Fruit fly (Drosophila melanogaster) whole organism: Measurements from ENCODE around the gene Sfp24C1.

ENCODE experiments used
- CG8478 ChIP-seq: fragments of >200 bp; optimal IDR thresholded peaks from 2 replicates; lab custom pipeline; 2018; ENCODE audit warnings: inconsistent platforms
- Dll ChIP-seq: fragments of >200 bp; optimal IDR thresholded peaks from 2 replicates; lab custom pipeline; 2017
- EcR ChIP-seq, 2 experiments: fragments of >200 bp; optimal IDR thresholded peaks; 2 replicates each; lab custom pipeline; 2017; ENCODE audit warnings: missing biosample characterization in 2 of 2, missing genetic modification characterization in 2 of 2, missing genetic modification reagents in 2 of 2
- pan ChIP-seq: fragments of >200 bp; optimal IDR thresholded peaks from 2 replicates; lab custom pipeline; 2017
- psq ChIP-seq: fragments of >200 bp; optimal IDR thresholded peaks from 2 replicates; lab custom pipeline; 2017
- usp ChIP-seq: fragments of >200 bp; optimal IDR thresholded peaks from 2 replicates; lab custom pipeline; 2017; ENCODE audit warnings: missing biosample characterization, missing genetic modification characterization, mixed read lengths

Gene Sfp24C1

dm6 chr2L:3681338-3681737 lies 19.1 kb upstream of the Sfp24C1 start:
- TF ChIP-seq Dll (lab: Kevin White, UChicago), result no peak
- TF ChIP-seq CG8478 (lab: Kevin White, UChicago), result no peak
- no peak for TF ChIP-seq psq (lab: Kevin White, UChicago)
- TF ChIP-seq EcR (GFP tag; optimal IDR thresholded peaks at IDR 0.05; lab: Kevin White, UChicago), result no peak
- TF ChIP-seq pan (lab: Kevin White, UChicago), result no peak
- no peak for TF ChIP-seq usp (GFP tag; lab: Kevin White, UChicago)

dm6 chr2L:3682489-3682888 lies 18.0 kb upstream of the Sfp24C1 start:
- TF ChIP-seq EcR (GFP tag; optimal IDR thresholded peaks at IDR 0.05; lab: Kevin White, UChicago) (no peak), psq (lab: Kevin White, UChicago) (no peak), pan (lab: Kevin White, UChicago) (no peak), Dll (lab: Kevin White, UChicago) (no peak), CG8478 (lab: Kevin White, UChicago) (no peak), usp (GFP tag; lab: Kevin White, UChicago) (no peak)

dm6 chr2L:3685139-3685851 lies 15.2 kb upstream of the Sfp24C1 start:
- TF ChIP-seq pan (lab: Kevin White, UChicago) (no peak), Dll (lab: Kevin White, UChicago) (no peak), usp (GFP tag; lab: Kevin White, UChicago) (no peak), CG8478 (lab: Kevin White, UChicago) (no peak), EcR (GFP tag; optimal IDR thresholded peaks at IDR 0.05; lab: Kevin White, UChicago) (no peak), psq (lab: Kevin White, UChicago) (no peak)

- TF ChIP-seq EcR (GFP tag; optimal IDR thresholded peaks at IDR 0.05; lab: Kevin White, UChicago), result no peak
- no peak for TF ChIP-seq CG8478 (lab: Kevin White, UChicago)
- TF ChIP-seq pan (lab: Kevin White, UChicago), result no peak
- TF ChIP-seq psq (lab: Kevin White, UChicago), result no peak
- TF ChIP-seq Dll (lab: Kevin White, UChicago), result no peak
- TF ChIP-seq usp (GFP tag; lab: Kevin White, UChicago), result no peak
Observed at dm6 chr2L:3692466-3692865, 8.0 kb upstream of the Sfp24C1 start, which contains the start of gene CG16704. CG16704 (minus strand) TSS chr2L:3692587.

- no peak for TF ChIP-seq usp (GFP tag; lab: Kevin White, UChicago)
- TF ChIP-seq psq (lab: Kevin White, UChicago), result no peak
- no peak for TF ChIP-seq CG8478 (lab: Kevin White, UChicago)
- TF ChIP-seq EcR (GFP tag; optimal IDR thresholded peaks at IDR 0.05; lab: Kevin White, UChicago), result no peak
- no peak for TF ChIP-seq pan (lab: Kevin White, UChicago)
- no peak for TF ChIP-seq Dll (lab: Kevin White, UChicago)
Observed at dm6 chr2L:3693082-3693481, 7.4 kb upstream of the Sfp24C1 start, which contains the start of gene CG3513. CG3513 (minus strand) TSS chr2L:3693182.

dm6 chr2L:3693805-3694204 lies 6.7 kb upstream of the Sfp24C1 start, which contains the start of gene Acp24A4:
Acp24A4 (minus strand) TSS chr2L:3693905.
- TF ChIP-seq usp (GFP tag; lab: Kevin White, UChicago) (no peak), EcR (GFP tag; optimal IDR thresholded peaks at IDR 0.05; lab: Kevin White, UChicago) (no peak), pan (lab: Kevin White, UChicago) (no peak), CG8478 (lab: Kevin White, UChicago) (no peak), Dll (lab: Kevin White, UChicago) (no peak), psq (lab: Kevin White, UChicago) (no peak)

- TF ChIP-seq usp (GFP tag; lab: Kevin White, UChicago) (no peak), CG8478 (lab: Kevin White, UChicago) (no peak), Dll (lab: Kevin White, UChicago) (no peak), pan (lab: Kevin White, UChicago) (no peak), EcR (GFP tag; optimal IDR thresholded peaks at IDR 0.05; lab: Kevin White, UChicago) (no peak), psq (lab: Kevin White, UChicago) (no peak)
Observed at dm6 chr2L:3694920-3695319, 5.6 kb upstream of the Sfp24C1 start, which contains the start of gene CG43165. CG43165 (minus strand) TSS chr2L:3695020.

- TF ChIP-seq CG8478 (lab: Kevin White, UChicago), result no peak
- no peak for TF ChIP-seq usp (GFP tag; lab: Kevin White, UChicago)
- TF ChIP-seq pan (lab: Kevin White, UChicago), result no peak
- TF ChIP-seq Dll (lab: Kevin White, UChicago), result no peak
- no peak for TF ChIP-seq EcR (GFP tag; optimal IDR thresholded peaks at IDR 0.05; lab: Kevin White, UChicago)
- no peak for TF ChIP-seq psq (lab: Kevin White, UChicago)
Observed at dm6 chr2L:3695361-3695818, 5.1 kb upstream of the Sfp24C1 start, which contains the start of gene CG16713. CG16713 (minus strand) TSS chr2L:3695411.

- no peak for TF ChIP-seq psq (lab: Kevin White, UChicago)
- no peak for TF ChIP-seq pan (lab: Kevin White, UChicago)
- no peak for TF ChIP-seq CG8478 (lab: Kevin White, UChicago)
- TF ChIP-seq Dll (lab: Kevin White, UChicago), result no peak
- no peak for TF ChIP-seq EcR (GFP tag; optimal IDR thresholded peaks at IDR 0.05; lab: Kevin White, UChicago)
- TF ChIP-seq usp (GFP tag; lab: Kevin White, UChicago), result no peak
Observed at dm6 chr2L:3696438-3696837, 4.0 kb upstream of the Sfp24C1 start, which contains the start of gene IM33. IM33 (minus strand) TSS chr2L:3696658.

dm6 chr2L:3697772-3698171 lies 2.7 kb upstream of the Sfp24C1 start, which contains the start of gene CG3604:
CG3604 (minus strand) TSS chr2L:3697872.
- no peak for TF ChIP-seq usp (GFP tag; lab: Kevin White, UChicago)
- no peak for TF ChIP-seq Dll (lab: Kevin White, UChicago)
- TF ChIP-seq CG8478 (lab: Kevin White, UChicago), result no peak
- no peak for TF ChIP-seq pan (lab: Kevin White, UChicago)
- no peak for TF ChIP-seq psq (lab: Kevin White, UChicago)
- TF ChIP-seq EcR (GFP tag; optimal IDR thresholded peaks at IDR 0.05; lab: Kevin White, UChicago), result no peak
